Worm (Caenorhabditis elegans) whole organism, L1 larva: ENCODE measurements around the gene srx-102.

Source experiments
- lin-15B ChIP-seq: fragments of 150-350 bp; sonication (generic microtip); optimal IDR thresholded peaks from 3 replicates; lab custom pipeline; 2014; ENCODE audit warnings: missing biosample characterization, missing genetic modification characterization
- nhr-237 ChIP-seq: fragments of 150-350 bp; optimal IDR thresholded peaks from 2 replicates; lab custom pipeline; 2014; ENCODE audit warnings: missing biosample characterization, missing genetic modification characterization
- nhr-77 ChIP-seq: fragments of 150-350 bp; optimal IDR thresholded peaks from 2 replicates; lab custom pipeline; 2014; ENCODE audit warnings: missing biosample characterization, missing genetic modification characterization

DNA sequence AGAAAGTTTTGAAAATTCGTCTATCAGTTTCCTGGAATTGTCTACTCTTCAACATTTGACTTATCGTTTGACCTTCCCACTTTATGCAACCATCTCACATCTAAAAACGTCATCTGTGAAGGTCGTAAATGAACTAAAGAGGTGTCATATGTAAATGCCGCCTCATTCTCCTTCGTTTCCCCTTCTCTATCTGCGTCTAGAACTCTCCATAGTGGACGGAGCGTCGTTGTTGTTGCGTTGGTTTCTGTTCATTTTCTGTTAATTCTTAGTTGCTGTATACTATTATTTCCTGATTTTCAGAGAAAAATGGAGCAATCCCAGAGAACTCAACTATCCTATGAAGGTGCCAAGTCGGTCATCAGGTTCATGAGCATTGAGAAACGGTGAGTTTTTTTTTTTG is 22.4 kb upstream of the srx-102 start, which contains the start of gene fbxc-52:
- TF ChIP-seq nhr-77 (tag; lab: Kevin White, UChicago) (no peak), lin-15B (tag; lab: Kevin White, UChicago) (no peak), nhr-237 (no peak)
